Worm (Caenorhabditis elegans) whole organism, L4/young adult: ENCODE data around the gene elp-1.

Experiments used
- W03F9.2 ChIP-seq: fragments of 150-350 bp; optimal IDR thresholded peaks from 2 replicates; lab custom pipeline; 2014; ENCODE audit warnings: missing biosample characterization, missing genetic modification characterization
- dao-5 ChIP-seq: sonication (generic microtip); optimal IDR thresholded peaks from 2 replicates; lab custom pipeline; 2016; ENCODE audit warnings: missing genotype, missing genetic modification characterization, moderate library complexity, missing compliant biosample characterization
- him-1 ChIP-seq: sonication (generic microtip); optimal IDR thresholded peaks from 2 replicates; lab custom pipeline; 2016; ENCODE audit warnings: missing genotype, missing genetic modification reagents, missing genetic modification characterization, missing compliant biosample characterization

elp-1 gene

ce11 chrV:20758106-20758505 lies 11.9 kb downstream of the elp-1 start:
- TF ChIP-seq dao-5 (tag; lab: Kevin White, UChicago) = no peak
- no peak for TF ChIP-seq him-1 (tag; lab: Kevin White, UChicago)
- no peak for TF ChIP-seq W03F9.2 (tag; lab: Kevin White, UChicago)

DNA sequence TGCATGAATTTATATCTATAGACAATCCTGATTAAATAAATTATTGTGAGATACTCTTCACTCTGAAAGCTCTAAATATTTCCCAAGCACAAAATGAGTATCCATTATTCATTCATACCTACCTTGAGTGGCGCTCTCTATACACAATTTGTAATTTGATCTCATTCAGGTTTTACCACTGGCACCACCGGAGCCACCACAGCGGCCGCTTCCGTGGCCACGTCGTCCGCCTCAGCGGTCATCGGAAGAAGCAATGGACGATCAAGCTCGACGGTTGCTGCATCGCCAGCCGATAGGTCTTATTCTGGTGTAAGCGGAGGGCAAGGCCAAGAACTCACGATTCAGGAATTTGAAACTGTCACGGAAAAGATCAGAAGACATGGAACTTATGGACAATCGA lies 12.7 kb downstream of the elp-1 start:
- TF ChIP-seq W03F9.2 (tag; lab: Kevin White, UChicago) (no peak), dao-5 (tag; lab: Kevin White, UChicago) (no peak), him-1 (tag; lab: Kevin White, UChicago) (no peak)

DNA sequence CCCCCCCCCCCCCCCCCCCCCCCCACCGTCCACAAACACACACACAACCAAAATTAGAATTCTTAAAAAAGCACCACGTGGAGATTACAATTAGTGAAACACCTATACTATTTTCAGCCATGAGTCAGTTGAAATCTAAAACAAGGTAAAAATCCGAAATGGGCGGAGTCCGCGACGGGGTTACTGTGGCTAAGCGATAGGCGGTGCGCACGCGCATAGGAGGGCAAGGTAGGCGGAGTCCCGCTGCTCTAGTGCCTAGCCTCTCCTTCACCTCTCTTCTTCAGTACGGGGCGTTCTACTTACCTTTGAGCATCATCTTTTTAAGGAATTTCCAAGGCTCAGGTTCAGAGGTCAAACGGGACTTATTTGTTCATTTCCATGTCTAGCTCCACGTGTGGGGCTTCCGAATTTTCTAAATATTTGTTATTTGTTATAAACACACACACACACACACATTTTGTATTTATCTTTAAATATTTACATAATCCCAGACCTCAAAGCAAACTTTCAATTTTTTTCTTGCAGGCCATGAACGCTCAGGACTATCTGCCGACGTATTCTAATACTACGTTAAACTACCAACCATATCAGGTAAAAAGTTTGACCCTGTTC lies 13.5 kb downstream of the elp-1 start:
- no peak for TF ChIP-seq dao-5 (tag; lab: Kevin White, UChicago)
- no peak for TF ChIP-seq him-1 (tag; lab: Kevin White, UChicago)
- TF ChIP-seq W03F9.2 (tag; lab: Kevin White, UChicago) = no peak

DNA sequence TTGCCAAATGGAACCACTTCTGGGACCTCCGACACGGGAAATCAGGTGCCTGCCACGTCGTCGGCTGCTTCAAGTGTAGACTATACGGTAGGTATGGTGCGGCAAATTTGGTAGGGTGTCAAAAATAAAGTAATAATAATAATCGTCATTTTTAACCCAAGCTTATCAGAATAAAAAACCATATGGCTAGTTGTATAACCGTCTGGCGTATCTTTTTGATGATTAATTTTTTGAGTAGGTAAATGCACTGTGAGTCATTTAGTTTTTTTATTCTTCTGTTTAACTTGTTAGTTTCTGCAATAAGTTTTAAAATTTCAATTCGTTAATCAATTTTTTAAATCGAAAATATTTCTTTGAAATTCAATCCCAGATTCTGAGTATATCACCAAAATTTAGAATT lies 14.5 kb downstream of the elp-1 start:
- TF ChIP-seq him-1 (tag; lab: Kevin White, UChicago) = no peak
- no peak for TF ChIP-seq dao-5 (tag; lab: Kevin White, UChicago)
- no peak for TF ChIP-seq W03F9.2 (tag; lab: Kevin White, UChicago)

DNA sequence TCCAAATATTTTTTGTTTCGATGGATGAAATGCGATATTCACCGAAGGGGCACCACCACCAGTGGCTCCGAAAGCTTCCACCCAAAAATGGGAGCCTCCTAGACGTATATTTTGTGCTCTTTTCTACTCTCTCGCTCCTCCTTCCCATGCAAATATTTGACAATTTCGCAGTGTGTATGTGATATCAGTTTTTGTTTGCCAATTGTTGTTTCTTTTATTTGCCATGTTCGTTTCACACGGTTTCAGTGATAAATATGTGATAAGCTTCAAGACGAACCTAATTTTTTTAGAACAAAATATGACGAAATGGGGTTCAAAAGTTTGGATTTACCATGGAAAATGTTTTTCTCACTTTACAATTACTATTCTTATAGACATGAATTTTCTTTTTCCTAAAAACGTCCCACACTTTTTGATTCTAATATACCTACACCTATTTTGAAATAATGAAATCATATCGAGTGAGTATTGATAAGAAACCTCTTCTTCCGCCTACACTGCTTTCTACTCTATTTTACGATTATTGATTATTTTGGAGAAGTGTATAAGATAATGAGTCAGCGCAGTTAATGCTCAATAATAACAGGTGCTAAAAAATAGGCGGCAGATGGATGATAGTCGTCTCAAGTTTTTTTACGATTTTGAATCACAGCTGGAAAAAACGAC lies 16.0 kb downstream of the elp-1 start:
- no peak for TF ChIP-seq W03F9.2 (tag; lab: Kevin White, UChicago)
- TF ChIP-seq him-1 (tag; lab: Kevin White, UChicago) = no peak
- no peak for TF ChIP-seq dao-5 (tag; lab: Kevin White, UChicago)

ce11 chrV:20752609-20753102 lies 17.3 kb downstream of the elp-1 start, which contains the start of gene pha-4:
pha-4 (plus strand) TSS chrV:20753052.
- TF ChIP-seq him-1 (tag; lab: Kevin White, UChicago) (no peak), W03F9.2 (tag; lab: Kevin White, UChicago) (no peak), dao-5 (tag; lab: Kevin White, UChicago) (no peak)

DNA sequence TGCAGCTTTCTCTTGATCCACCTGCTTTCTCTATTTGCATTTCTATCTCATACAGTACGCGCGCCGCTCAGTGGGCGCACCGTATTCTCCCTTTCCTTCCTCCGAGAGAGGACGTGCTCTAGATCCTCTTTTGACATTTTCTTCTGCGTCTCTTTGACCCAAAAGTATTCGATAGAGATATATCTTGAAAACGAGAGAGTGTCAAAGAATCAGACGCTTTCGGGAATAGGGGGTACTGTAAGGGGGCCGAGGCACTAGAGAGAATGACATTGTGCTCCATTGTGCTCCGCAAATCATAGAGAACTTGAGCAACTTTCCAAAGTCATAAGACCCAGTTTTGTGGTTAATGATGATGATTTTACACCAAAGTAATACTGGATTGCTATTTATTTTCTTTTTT lies 20.9 kb downstream of the elp-1 start:
- TF ChIP-seq him-1 (tag; lab: Kevin White, UChicago) (no peak), dao-5 (tag; lab: Kevin White, UChicago) (no peak), W03F9.2 (tag; lab: Kevin White, UChicago) (no peak)

- no peak for TF ChIP-seq W03F9.2 (tag; lab: Kevin White, UChicago)
- TF ChIP-seq dao-5 (tag; lab: Kevin White, UChicago) = no peak
- no peak for TF ChIP-seq him-1 (tag; lab: Kevin White, UChicago)
These were observed 22.0 kb downstream of the elp-1 start for ce11 chrV:20747964-20748363.

DNA sequence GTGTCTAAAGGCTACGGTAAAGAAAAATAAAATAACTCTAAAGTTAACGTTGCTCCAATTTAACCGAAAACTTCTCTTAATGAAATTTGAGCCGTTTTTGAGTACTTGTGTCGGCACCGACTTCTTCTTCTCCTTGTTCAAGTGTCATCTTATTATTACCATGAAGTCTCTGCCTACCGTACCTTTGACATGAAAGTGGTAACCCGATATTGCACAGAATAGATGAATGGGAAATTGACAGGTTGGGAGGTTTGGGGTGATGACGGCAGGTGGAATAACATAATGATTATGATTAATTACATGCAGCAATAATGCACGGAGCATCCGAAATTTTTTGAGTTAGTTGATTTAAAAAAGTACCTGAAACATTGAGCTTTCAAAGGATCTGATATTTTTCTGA lies 23.2 kb downstream of the elp-1 start:
- TF ChIP-seq him-1 (tag; lab: Kevin White, UChicago) (no peak), dao-5 (tag; lab: Kevin White, UChicago) (no peak), W03F9.2 (tag; lab: Kevin White, UChicago) (no peak)

DNA sequence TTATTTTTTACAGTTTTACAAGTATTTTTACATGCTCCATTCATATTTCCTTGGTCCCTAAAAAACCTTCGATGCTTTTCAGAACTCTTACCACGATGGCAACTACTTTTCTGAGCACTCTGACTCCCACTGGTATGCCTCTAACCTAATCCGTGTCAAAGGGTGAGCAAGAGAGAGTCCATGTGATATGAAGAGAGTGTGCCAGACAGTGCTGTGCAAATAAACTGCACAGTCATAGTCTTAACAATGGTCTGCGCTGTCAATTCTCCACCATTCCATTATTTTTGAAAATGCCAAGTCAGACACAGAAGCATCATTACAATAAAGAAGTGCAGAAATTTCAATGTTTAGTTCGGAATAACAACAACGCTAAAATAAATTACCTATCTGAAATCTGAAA lies 24.7 kb downstream of the elp-1 start:
- TF ChIP-seq him-1 (tag; lab: Kevin White, UChicago) (no peak), dao-5 (tag; lab: Kevin White, UChicago) (no peak), W03F9.2 (tag; lab: Kevin White, UChicago) (no peak)

DNA sequence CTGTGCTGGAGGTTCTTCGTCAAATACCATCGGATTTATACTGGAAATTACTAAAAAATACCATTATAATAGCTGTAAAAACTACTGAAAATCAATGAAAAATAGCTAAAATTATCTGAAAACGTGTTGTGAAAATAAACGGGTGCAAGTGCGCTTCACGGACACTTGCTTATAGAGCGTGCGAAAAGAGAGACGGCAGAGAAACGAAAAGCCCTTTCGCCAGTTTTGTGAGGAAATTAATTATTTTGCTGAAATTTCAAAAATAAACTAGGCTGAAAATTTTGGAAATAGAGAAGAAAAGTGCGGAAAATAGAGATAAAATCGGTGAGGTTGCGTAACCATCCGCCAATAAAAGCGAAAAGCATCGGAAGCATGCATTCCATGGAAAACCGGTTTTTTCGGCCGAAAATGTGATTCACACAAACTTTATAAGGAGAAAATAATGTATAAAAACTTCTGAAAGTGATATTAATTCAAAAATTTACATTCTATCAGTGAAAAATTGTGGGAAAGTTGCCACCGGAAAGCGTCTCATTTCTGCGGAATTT lies 25.6 kb downstream of the elp-1 start, which contains the start of gene dnj-25:
Gene dnj-25, minus strand, starts transcription at position 57 of the 548 bp plus-strand sequence.
- no peak for TF ChIP-seq W03F9.2 (tag; lab: Kevin White, UChicago)
- TF ChIP-seq dao-5 (tag; lab: Kevin White, UChicago) = no peak
- no peak for TF ChIP-seq him-1 (tag; lab: Kevin White, UChicago)

ce11 chrV:20739387-20739786 lies 30.6 kb downstream of the elp-1 start:
- TF ChIP-seq him-1 (tag; lab: Kevin White, UChicago) = no peak
- no peak for TF ChIP-seq W03F9.2 (tag; lab: Kevin White, UChicago)
- no peak for TF ChIP-seq dao-5 (tag; lab: Kevin White, UChicago)

ce11 chrV:20734658-20735057 lies 35.3 kb downstream of the elp-1 start, which contains the start of gene srxa-6:
srxa-6 (plus strand) TSS chrV:20734958.
- TF ChIP-seq W03F9.2 (tag; lab: Kevin White, UChicago) (no peak), him-1 (tag; lab: Kevin White, UChicago) (no peak), dao-5 (tag; lab: Kevin White, UChicago) (no peak)
